Fruit fly (Drosophila melanogaster): ENCODE results near the gene mei-217.

mei-217 gene

DNA sequence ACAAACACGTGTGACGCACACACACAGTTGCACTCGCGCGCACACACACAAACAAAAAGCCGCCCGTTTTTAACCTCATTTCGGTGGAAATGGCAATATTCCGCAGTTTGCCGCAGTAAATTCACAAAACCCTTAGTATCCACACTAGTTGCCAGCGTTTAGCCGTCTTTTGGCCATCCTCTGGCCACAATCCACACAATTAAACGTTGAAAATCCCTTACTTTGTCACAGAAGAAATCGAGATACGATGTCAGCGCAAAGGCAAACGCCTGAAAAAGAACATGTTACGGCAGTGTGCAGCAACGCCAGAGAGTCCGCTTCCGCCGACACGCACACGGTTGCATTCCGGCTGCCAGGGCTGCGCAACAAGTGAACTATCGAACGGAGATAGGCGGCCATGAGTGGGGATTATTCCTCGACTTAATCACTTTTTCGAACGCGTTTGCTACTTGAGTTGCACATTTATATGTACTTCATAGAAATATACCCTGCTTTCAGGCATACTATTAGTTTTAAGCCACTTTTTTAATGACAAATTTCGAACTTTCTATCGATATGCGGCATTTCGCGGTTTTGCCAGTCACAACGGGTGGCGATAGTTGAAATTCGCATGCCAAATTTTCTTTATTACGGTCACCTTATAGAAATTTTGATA lies 5.3 kb upstream of the mei-217 start, which contains the start of gene RpS5a (continued):
- TF ChIP-seq wor (GFP tag; IDR thresholded peaks at IDR 0.05) (peak; percentile 35; the same call in 1 of the 2 replicates), CG14667 (GFP tag; IDR thresholded peaks at IDR 0.05) (peak; percentile 76; the same call in 1 of the 2 replicates), CG1602 (GFP tag; optimal IDR thresholded peaks at IDR 0.05) (peak; percentile 33), Doc2 (GFP tag; IDR thresholded peaks at IDR 0.05) (no peak), CG1529 (GFP tag; optimal IDR thresholded peaks at IDR 0.05) (peak; percentile 65), esg (GFP tag; conservative IDR thresholded peaks at IDR 0.05) (peak; percentile 38; the same call in 1 of the 2 replicates), CG4328 (GFP tag; optimal IDR thresholded peaks at IDR 0.05) (peak; percentile 89), Dek (tag; optimal IDR thresholded peaks at IDR 0.05) (peak; percentile 51), CG11093 (GFP tag; IDR thresholded peaks at IDR 0.05) (0 out of 3 replicates have a peak, but pooled peaks have one; percentile 26), Dip3 (GFP tag; optimal IDR thresholded peaks at IDR 0.05) (peak; percentile 87), Mrtf (GFP tag; IDR thresholded peaks at IDR 0.05) (no peak), gro (GFP tag; optimal IDR thresholded peaks at IDR 0.05) (peak; percentile 58), sens (GFP tag) (peak; percentile 95), CG15269 (tag; optimal IDR thresholded peaks at IDR 0.05) (peak; percentile 58), PHDP (tag; optimal IDR thresholded peaks at IDR 0.05) (peak; percentile 65), Hr78 (GFP tag; optimal IDR thresholded peaks at IDR 0.05) (no peak), stc (GFP tag; IDR thresholded peaks at IDR 0.05) (peak; percentile 41; the same call in 1 of the 2 replicates), HHEX (GFP tag; optimal IDR thresholded peaks at IDR 0.05) (peak; percentile 90), peb (GFP tag; IDR thresholded peaks at IDR 0.05) (no peak; the same call in 1 of the 2 replicates), Tbp (GFP tag; optimal IDR thresholded peaks at IDR 0.05) (no peak), BtbVII (GFP tag; optimal IDR thresholded peaks at IDR 0.05) (peak; percentile 86), ase (GFP tag; IDR thresholded peaks at IDR 0.05) (peak; percentile 63; the same call in 2 of the 3 replicates), CG6683 (GFP tag; optimal IDR thresholded peaks at IDR 0.05) (peak; percentile 66), lab (GFP tag; optimal IDR thresholded peaks at IDR 0.05) (peak; percentile 93), CG17802 (tag; optimal IDR thresholded peaks at IDR 0.05) (peak; percentile 64), CG9609 (GFP tag; optimal IDR thresholded peaks at IDR 0.05) (peak; percentile 86), vfl (GFP tag; optimal IDR thresholded peaks at IDR 0.05) (peak; percentile 41), gt (GFP tag; IDR thresholded peaks at IDR 0.05) (peak; percentile 62; the same call in 1 of the 2 replicates), CG3847 (GFP tag; IDR thresholded peaks at IDR 0.05) (peak; percentile 86), chm (GFP tag; IDR thresholded peaks at IDR 0.05) (peak; percentile 87), Hand (GFP tag; optimal IDR thresholded peaks at IDR 0.05) (peak; percentile 57), toy (GFP tag; IDR thresholded peaks at IDR 0.05) (0 out of 2 replicates have a peak, but pooled peaks have one; percentile 45), Hr51 (GFP tag; optimal IDR thresholded peaks at IDR 0.05) (peak; percentile 59 to 65), Myb (GFP tag; optimal IDR thresholded peaks at IDR 0.05) (peak; percentile 64), CG17568 (GFP tag; optimal IDR thresholded peaks at IDR 0.05) (peak; percentile 62), CG6791 (GFP tag; IDR thresholded peaks at IDR 0.05; ENCODE audit: partially characterized antibody) (peak; percentile 72; the same call in 1 of the 3 replicates), salm (tag; optimal IDR thresholded peaks at IDR 0.05) (peak; percentile 41), CG13624 (GFP tag; optimal IDR thresholded peaks at IDR 0.05) (peak; percentile 87), CG3065 (GFP tag; optimal IDR thresholded peaks at IDR 0.05) (peak; percentile 65), CG17361 (GFP tag; IDR thresholded peaks at IDR 0.05) (peak; percentile 82), C15 (GFP tag; IDR thresholded peaks at IDR 0.05) (no peak), Mad (GFP tag; optimal IDR thresholded peaks at IDR 0.05) (peak; percentile 80), CG7987 (GFP tag; optimal IDR thresholded peaks at IDR 0.05) (peak; percentile 92), CG15514 (GFP tag; optimal IDR thresholded peaks at IDR 0.05) (peak; percentile 87), Antp (GFP tag; optimal IDR thresholded peaks at IDR 0.05) (peak; percentile 82), Sin3A (optimal IDR thresholded peaks at IDR 0.05) (peak; percentile 99), Med (GFP tag) (peak; percentile 98), CG31388 (GFP tag; optimal IDR thresholded peaks at IDR 0.05) (no peak), trem (tag; optimal IDR thresholded peaks at IDR 0.05) (peak; percentile 50), CG12104 (GFP tag; optimal IDR thresholded peaks at IDR 0.05) (peak; percentile 84)
